Fruit fly (Drosophila melanogaster): ENCODE measurements around the gene Idh3a.

Idh3a gene

DNA sequence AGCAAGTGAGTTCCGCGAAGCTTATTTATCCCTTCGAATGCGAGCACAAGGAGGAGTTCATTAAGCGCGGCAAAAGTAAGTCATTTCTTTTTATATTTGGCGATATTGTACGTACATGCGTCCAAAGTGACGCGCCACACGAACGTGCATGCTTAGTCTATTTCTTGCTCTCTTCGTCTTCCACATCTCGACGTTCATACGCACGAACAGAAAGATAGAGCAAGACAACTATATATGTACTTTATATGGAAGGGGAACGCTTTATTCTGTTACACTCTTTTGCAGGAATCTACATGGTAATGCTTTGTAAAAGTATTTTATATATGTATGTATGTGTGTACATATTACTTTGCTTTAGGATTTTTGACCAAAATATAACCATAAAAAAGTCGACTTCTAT lies 11.4 kb downstream of the Idh3a start:
- TF ChIP-seq psq (optimal IDR thresholded peaks at IDR 0.05) (no peak), insv (optimal IDR thresholded peaks at IDR 0.05) (no peak)

dm6 chrX:19505334-19506185 lies 16.1 kb downstream of the Idh3a start:
- TF ChIP-seq psq (optimal IDR thresholded peaks at IDR 0.05) (peak; percentile 34), ttk (optimal IDR thresholded peaks at IDR 0.05) (no peak)

dm6 chrX:19504170-19504765 lies 17.3 kb downstream of the Idh3a start:
- TF ChIP-seq psq (optimal IDR thresholded peaks at IDR 0.05) (no peak), ttk (optimal IDR thresholded peaks at IDR 0.05) (no peak), Myc (optimal IDR thresholded peaks at IDR 0.05) (no peak), Sin3A (optimal IDR thresholded peaks at IDR 0.05) (no peak), h (optimal IDR thresholded peaks at IDR 0.05) (no peak), insv (optimal IDR thresholded peaks at IDR 0.05) (no peak)

- no peak for TF ChIP-seq Sin3A (optimal IDR thresholded peaks at IDR 0.05)
- TF ChIP-seq psq (optimal IDR thresholded peaks at IDR 0.05): no peak
- no peak for TF ChIP-seq ttk (optimal IDR thresholded peaks at IDR 0.05)
- TF ChIP-seq insv (optimal IDR thresholded peaks at IDR 0.05): no peak
- no peak for TF ChIP-seq Myc (optimal IDR thresholded peaks at IDR 0.05)
- TF ChIP-seq h (optimal IDR thresholded peaks at IDR 0.05): no peak
Measured at dm6 chrX:19501274-19501673, 20.3 kb downstream of the Idh3a start.

DNA sequence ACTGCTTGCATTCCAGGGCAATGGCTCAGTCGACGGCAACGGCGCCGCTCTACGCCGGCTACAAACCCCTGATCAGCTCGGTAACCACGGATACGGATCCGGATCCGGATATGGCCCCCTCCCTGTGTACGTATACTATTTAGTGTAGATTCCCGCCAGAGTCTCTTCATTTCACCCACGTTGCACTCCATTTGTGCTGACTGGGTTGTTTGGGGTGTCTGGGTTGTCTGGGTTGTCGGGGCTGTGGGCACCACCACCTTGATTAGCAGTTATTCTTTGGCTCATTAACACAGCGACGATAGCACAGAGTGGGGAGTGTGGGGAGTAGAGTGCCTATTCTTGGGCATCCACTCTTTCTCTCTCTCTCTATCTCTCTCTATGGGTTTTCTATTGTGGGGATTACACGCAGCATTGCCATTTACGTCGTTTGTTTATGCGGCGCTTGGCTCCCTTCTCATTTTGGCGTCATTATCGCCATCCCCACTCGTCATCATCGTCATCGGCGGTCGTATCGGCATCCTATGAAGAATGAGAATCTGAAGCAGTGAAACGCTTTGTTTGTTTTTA lies 22.8 kb downstream of the Idh3a start:
- TF ChIP-seq insv (optimal IDR thresholded peaks at IDR 0.05) (no peak), Sin3A (optimal IDR thresholded peaks at IDR 0.05) (no peak), ttk (optimal IDR thresholded peaks at IDR 0.05) (no peak), psq (optimal IDR thresholded peaks at IDR 0.05) (no peak), Myc (optimal IDR thresholded peaks at IDR 0.05) (no peak), h (optimal IDR thresholded peaks at IDR 0.05) (no peak)

dm6 chrX:19497782-19498440 lies 23.7 kb downstream of the Idh3a start:
- TF ChIP-seq insv (optimal IDR thresholded peaks at IDR 0.05) (no peak), Myc (optimal IDR thresholded peaks at IDR 0.05) (no peak), h (optimal IDR thresholded peaks at IDR 0.05) (no peak), Sin3A (optimal IDR thresholded peaks at IDR 0.05) (no peak), psq (optimal IDR thresholded peaks at IDR 0.05) (no peak), ttk (optimal IDR thresholded peaks at IDR 0.05) (no peak)

- no peak for TF ChIP-seq Myc (optimal IDR thresholded peaks at IDR 0.05)
- peak; percentile 88 for TF ChIP-seq psq (optimal IDR thresholded peaks at IDR 0.05)
- TF ChIP-seq ttk (optimal IDR thresholded peaks at IDR 0.05): no peak
- TF ChIP-seq insv (optimal IDR thresholded peaks at IDR 0.05): no peak
- TF ChIP-seq h (optimal IDR thresholded peaks at IDR 0.05): no peak
- TF ChIP-seq Sin3A (optimal IDR thresholded peaks at IDR 0.05): no peak
Measured at dm6 chrX:19496808-19497259, 24.8 kb downstream of the Idh3a start.

DNA sequence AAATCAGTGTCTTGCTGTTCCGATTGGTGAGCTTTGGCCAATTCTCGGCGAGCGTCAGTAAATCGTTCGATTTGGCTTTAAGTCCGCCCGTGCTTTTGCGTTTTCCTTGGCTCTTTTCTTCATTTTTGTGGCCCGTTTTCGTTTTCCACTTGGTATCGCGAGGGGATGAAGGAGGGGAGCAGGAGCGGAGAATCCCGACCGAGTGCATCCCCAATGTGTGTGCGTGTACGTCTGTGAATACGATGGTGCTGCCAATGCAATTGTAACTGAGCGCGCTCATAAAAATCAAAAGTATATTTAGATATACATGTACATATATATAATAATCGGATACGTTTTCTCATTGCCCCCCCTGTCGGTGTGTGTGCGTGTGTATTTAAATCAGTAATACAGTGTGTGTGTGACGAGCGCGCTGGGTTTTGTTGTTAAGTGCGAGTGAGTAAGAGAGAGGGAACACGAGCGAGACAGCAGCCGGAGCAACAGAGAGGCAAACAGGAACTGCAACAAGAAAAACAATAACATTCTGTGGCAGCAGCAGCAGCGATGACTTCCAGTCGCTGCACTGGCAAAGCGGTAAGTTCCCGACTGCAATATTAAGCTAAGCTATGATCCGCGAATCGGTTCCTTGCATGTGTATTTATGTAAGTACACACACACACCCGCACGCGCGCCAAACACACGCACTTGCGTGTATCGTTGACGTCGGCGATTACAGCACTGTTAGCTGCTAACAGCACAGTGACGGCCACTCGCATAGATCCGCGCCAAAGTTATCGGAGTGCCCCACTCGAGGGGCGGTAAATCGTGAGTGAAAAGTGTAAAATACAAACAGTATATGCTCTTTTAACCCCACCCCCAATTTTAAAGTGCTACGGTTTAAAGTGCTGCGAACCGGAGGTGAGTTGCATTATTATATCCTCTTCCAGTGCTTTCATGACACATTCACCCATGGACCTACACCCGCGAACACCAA lies 25.7 kb downstream of the Idh3a start:
- TF ChIP-seq psq (optimal IDR thresholded peaks at IDR 0.05) (no peak), h (optimal IDR thresholded peaks at IDR 0.05) (no peak), insv (optimal IDR thresholded peaks at IDR 0.05) (no peak), ttk (optimal IDR thresholded peaks at IDR 0.05) (no peak)

DNA sequence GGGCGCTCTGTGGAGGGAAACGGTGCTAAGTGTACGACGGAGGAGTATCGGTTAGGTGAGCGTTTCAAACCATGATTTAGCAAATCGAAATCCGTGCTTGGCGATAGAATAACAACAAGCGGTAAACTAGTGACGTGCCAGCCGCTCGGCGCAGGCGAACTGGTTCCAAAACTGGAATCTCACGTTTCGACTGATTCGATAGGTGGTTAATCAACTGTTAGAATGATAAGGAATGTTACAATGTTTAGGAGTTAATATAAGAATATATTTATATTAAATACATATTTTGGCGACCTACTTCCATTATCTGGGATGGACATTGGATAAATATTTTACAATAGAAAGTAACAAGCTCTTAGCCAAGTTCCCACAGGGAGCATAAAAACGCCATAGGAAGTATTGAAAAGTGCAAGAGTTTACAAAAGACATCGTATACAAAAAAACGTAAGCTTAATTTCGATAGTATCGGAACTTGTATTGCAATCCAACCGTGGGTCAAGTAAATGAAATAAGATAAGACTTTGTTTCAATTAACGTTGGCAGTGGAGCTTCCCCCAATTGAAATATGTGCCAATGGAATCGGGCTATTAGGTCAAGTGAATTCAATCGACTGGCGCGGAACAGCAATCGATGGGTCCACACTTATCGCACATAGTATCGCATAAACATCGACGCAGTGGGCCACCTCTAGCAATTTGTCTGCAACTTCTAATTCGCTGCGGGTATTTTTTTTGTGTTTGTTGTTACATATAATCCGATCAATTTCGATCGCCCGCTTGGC lies 26.6 kb downstream of the Idh3a start, which contains the start of the genes ksh, CG14200 and Pfrx:
TSS of gene ksh (minus strand) at position 163 of the 781 bp plus-strand sequence.
TSS of gene CG14200 (plus strand) at position 676 of the 781 bp plus-strand sequence.
TSS of gene Pfrx (plus strand) at position 676 of the 781 bp plus-strand sequence.
- TF ChIP-seq insv (optimal IDR thresholded peaks at IDR 0.05): no peak
- TF ChIP-seq h (optimal IDR thresholded peaks at IDR 0.05): no peak
- no peak for TF ChIP-seq ttk (optimal IDR thresholded peaks at IDR 0.05)
- no peak for TF ChIP-seq psq (optimal IDR thresholded peaks at IDR 0.05)
- no peak for TF ChIP-seq Myc (optimal IDR thresholded peaks at IDR 0.05)
- TF ChIP-seq Sin3A (optimal IDR thresholded peaks at IDR 0.05): no peak

- TF ChIP-seq Myc (optimal IDR thresholded peaks at IDR 0.05) (no peak), ttk (optimal IDR thresholded peaks at IDR 0.05) (no peak), h (optimal IDR thresholded peaks at IDR 0.05) (no peak), psq (optimal IDR thresholded peaks at IDR 0.05) (no peak), Sin3A (optimal IDR thresholded peaks at IDR 0.05) (no peak), insv (optimal IDR thresholded peaks at IDR 0.05) (no peak)
Measured at dm6 chrX:19494285-19494684, 27.3 kb downstream of the Idh3a start, which contains the start of gene CG12204. CG12204 (minus strand) TSS chrX:19494401.
